Fruit fly (Drosophila melanogaster) whole organism, pupa: ENCODE measurements around the gene CG12691.

Source experiments
- CG10348 ChIP-seq: fragments of 200-800 bp; sonication (Bioruptor generic); IDR thresholded peaks from 2 replicates; pipeline ENCODE4 v1.3.6; 2022; ENCODE audit warnings: missing biosample characterization, missing genetic modification characterization
- CG15710 ChIP-seq: fragments of 200-800 bp; sonication (Bioruptor generic); optimal IDR thresholded peaks from 2 replicates; lab custom pipeline; 2018; ENCODE audit warnings: missing biosample characterization, mild to moderate bottlenecking, missing genetic modification characterization, moderate library complexity
- CG32121 ChIP-seq: fragments of 200-800 bp; sonication (Bioruptor generic); IDR thresholded peaks from 2 replicates; pipeline ENCODE4 v1.3.6; 2022; ENCODE audit warnings: missing biosample characterization, missing genetic modification characterization
- EcR ChIP-seq: fragments of 200-800 bp; sonication (Bioruptor generic); optimal IDR thresholded peaks from 3 replicates; lab custom pipeline; 2019; ENCODE audit warnings: missing biosample characterization, missing genetic modification characterization, mild to moderate bottlenecking, moderate library complexity, missing genetic modification reagents
- Ets98B ChIP-seq: fragments of 200-800 bp; sonication (Bioruptor generic); IDR thresholded peaks from 2 replicates; pipeline ENCODE4 v1.3.6; 2022; ENCODE audit warnings: missing biosample characterization, missing genetic modification characterization
- Pif1A ChIP-seq: fragments of 200-800 bp; sonication (Bioruptor generic); optimal IDR thresholded peaks from 3 replicates; lab custom pipeline; 2016; ENCODE audit warnings: missing biosample characterization, missing genetic modification characterization
- Pif1B ChIP-seq: fragments of 200-800 bp; sonication (Bioruptor generic); optimal IDR thresholded peaks from 3 replicates; lab custom pipeline; 2016; ENCODE audit warnings: missing biosample characterization, missing genetic modification characterization
- fd96Ca ChIP-seq: fragments of 200-800 bp; sonication (Bioruptor generic); IDR thresholded peaks from 3 replicates; pipeline ENCODE4 v1.3.6; 2022; ENCODE audit warnings: missing biosample characterization, missing genetic modification characterization

DNA sequence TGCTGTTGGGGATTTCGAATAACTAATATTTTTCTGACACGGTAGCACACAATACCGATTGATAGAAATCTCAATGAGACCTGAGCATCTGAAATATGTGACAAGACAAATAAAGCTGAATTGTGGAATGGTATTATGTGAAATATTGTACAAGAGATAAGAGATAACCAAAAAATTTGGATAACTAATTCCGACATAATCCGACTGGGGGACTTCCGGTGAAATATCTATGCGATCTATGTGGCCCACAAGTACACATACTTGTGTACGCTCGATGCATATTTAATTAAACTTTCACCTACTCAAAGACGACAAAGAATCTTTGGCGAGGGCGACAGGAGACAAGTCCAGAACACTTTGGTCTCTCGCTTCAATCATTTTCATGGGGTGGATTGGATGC, 13.2 kb upstream of the CG12691 start, which contains the start of gene CG15576:
- TF ChIP-seq Pif1A (GFP tag; lab: Kevin White, UChicago) (no peak), CG32121 (GFP tag; lab: Robert Waterston, UW) (no peak), Ets98B (no peak), CG15710 (no peak), Pif1B (GFP tag; lab: Kevin White, UChicago) (no peak), EcR (GFP tag; lab: Kevin White, UChicago) (no peak), fd96Ca (GFP tag; lab: Robert Waterston, UW) (no peak), CG10348 (GFP tag; lab: Robert Waterston, UW) (no peak)
